Worm (Caenorhabditis elegans): ENCODE measurements around the gene gcna-1.

Gene gcna-1

DNA sequence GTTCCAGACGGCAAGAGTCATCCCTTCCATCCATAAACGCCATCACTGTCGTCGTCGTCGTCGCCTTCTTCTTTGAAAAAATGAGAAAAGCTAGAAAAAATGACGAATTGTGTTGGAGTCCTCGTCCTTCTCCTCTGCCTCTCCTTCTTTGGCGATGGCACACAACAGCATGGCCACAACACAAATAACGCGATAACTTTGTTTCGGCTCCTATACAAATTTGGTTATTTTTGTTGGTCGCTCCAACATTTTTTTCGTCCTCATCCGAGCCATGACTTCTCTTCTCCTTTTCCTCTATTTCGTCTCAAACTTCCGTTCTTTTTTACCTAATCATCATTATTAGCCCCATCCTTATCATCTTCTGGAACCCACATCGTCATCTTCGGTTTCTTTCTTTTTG, 16.8 kb downstream of the gcna-1 start:
- TF ChIP-seq unc-55 (GFP tag; optimal IDR thresholded peaks at IDR 0.05) (peak; percentile 2), ZK546.5 (tag; optimal IDR thresholded peaks at IDR 0.05) (no peak), lin-11 (tag; optimal IDR thresholded peaks at IDR 0.05) (no peak), sma-9 (GFP tag; optimal IDR thresholded peaks at IDR 0.05) (peak; percentile 13), sma-9 (tag; optimal IDR thresholded peaks at IDR 0.05) (no peak), elt-1 (tag; optimal IDR thresholded peaks at IDR 0.05) (no peak), unc-39 (tag; optimal IDR thresholded peaks at IDR 0.05) (no peak), Y55F3AM.14 (GFP tag; optimal IDR thresholded peaks at IDR 0.05) (no peak), snpc-4 (tag; optimal IDR thresholded peaks at IDR 0.05) (no peak), zag-1 (tag; optimal IDR thresholded peaks at IDR 0.05) (no peak), egl-27 (tag; optimal IDR thresholded peaks at IDR 0.05) (no peak), ztf-1 (GFP tag; conservative IDR thresholded peaks at IDR 0.05) (no peak), nhr-77 (tag; optimal IDR thresholded peaks at IDR 0.05) (no peak), lin-13 (GFP tag; optimal IDR thresholded peaks at IDR 0.05) (no peak), blmp-1 (tag; optimal IDR thresholded peaks at IDR 0.05; ENCODE audit: insufficient read depth) (no peak), aly-2 (tag; optimal IDR thresholded peaks at IDR 0.05) (no peak), nhr-25 (tag; optimal IDR thresholded peaks at IDR 0.05) (no peak), mdl-1 (tag; optimal IDR thresholded peaks at IDR 0.05) (no peak), nhr-11 (tag; optimal IDR thresholded peaks at IDR 0.05) (no peak), nhr-237 (tag; optimal IDR thresholded peaks at IDR 0.05) (no peak), skn-1 (tag; optimal IDR thresholded peaks at IDR 0.05) (no peak), F13H6.1 (tag; optimal IDR thresholded peaks at IDR 0.05) (no peak), nhr-10 (tag; optimal IDR thresholded peaks at IDR 0.05) (no peak), sma-3 (GFP tag; optimal IDR thresholded peaks at IDR 0.05) (no peak), unc-62 (GFP tag; optimal IDR thresholded peaks at IDR 0.05) (no peak), sem-4 (tag; optimal IDR thresholded peaks at IDR 0.05) (no peak), lsy-2 (tag; optimal IDR thresholded peaks at IDR 0.05) (peak in 1 of 2 experiments; percentile 12)

DNA sequence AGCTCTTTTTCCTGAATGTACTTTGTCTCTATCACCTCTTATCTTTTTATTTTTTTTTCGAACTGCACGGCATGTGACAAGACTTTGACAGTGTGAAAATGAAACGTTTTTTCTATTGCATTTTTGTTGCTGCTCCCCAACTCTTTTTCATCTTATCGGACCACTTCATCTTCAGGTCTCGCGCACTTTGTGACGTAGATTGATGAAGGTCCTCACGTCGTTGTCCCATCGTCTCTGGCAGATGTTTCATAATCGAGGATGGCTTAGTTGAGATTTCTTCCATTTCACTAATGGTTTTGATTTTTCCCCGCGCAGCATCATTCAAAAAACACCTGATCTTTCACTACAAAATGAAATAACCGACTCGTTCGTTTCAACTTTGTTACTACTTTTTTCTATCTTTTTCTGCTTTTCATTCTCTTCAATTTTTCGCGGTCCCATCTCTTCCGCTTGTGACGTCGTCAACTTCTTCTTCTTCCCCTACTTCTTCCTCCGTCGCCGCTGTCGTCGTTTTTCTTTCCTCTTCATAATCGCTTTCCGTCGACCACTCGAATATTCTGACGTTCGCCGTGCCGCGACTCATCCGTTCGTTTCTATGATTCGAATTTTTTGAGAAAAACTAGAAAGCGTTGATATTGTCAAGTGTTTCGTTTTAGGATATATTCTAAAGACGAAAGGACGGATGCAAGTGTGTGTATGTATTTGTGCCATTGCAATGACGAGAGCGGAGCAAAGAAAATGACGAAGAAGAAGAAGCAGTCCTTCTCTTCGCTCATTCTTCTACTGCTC, 17.5 kb downstream of the gcna-1 start, which contains the start of gene T04C9.2:
Gene T04C9.2, plus strand, starts transcription at position 739 of the 789 bp plus-strand sequence.
- TF ChIP-seq zag-1 (tag; optimal IDR thresholded peaks at IDR 0.05) (peak; percentile 22), mbf-1 (tag; optimal IDR thresholded peaks at IDR 0.05) (no peak), nhr-10 (tag; optimal IDR thresholded peaks at IDR 0.05) (no peak), unc-55 (GFP tag; optimal IDR thresholded peaks at IDR 0.05) (peak; percentile 22), ztf-1 (GFP tag; conservative IDR thresholded peaks at IDR 0.05) (no peak), nhr-129 (tag; optimal IDR thresholded peaks at IDR 0.05) (peak; percentile 6), mab-5 (tag; optimal IDR thresholded peaks at IDR 0.05) (peak; percentile 86), Y55F3AM.14 (GFP tag; optimal IDR thresholded peaks at IDR 0.05) (peak; percentile 13)

DNA sequence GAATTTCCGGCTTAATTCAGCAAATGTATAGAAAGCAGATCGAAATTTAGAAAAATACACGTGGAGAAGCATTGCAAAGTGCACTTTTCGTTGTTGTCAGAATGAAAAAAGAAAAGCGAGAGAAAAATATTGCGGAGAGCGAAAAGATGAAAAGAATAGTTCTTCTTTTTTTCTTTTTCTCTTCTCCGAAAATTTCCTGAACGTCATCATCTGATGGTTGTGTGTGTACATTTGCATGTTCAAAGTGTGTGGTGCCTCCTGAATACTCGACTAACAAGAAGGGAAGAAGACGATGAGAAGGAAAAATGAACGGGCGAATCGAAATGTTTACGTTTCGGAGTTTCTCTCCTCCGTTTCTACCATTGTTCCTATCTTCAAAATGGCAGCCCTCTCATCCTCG, 18.8 kb downstream of the gcna-1 start:
- TF ChIP-seq mab-5 (tag; optimal IDR thresholded peaks at IDR 0.05): no peak
- peak; percentile 9 for TF ChIP-seq nhr-129 (tag; optimal IDR thresholded peaks at IDR 0.05)
- TF ChIP-seq unc-55 (GFP tag; optimal IDR thresholded peaks at IDR 0.05): peak; percentile 73
- peak; percentile 52 for TF ChIP-seq C34F6.9 (tag; optimal IDR thresholded peaks at IDR 0.05)

DNA sequence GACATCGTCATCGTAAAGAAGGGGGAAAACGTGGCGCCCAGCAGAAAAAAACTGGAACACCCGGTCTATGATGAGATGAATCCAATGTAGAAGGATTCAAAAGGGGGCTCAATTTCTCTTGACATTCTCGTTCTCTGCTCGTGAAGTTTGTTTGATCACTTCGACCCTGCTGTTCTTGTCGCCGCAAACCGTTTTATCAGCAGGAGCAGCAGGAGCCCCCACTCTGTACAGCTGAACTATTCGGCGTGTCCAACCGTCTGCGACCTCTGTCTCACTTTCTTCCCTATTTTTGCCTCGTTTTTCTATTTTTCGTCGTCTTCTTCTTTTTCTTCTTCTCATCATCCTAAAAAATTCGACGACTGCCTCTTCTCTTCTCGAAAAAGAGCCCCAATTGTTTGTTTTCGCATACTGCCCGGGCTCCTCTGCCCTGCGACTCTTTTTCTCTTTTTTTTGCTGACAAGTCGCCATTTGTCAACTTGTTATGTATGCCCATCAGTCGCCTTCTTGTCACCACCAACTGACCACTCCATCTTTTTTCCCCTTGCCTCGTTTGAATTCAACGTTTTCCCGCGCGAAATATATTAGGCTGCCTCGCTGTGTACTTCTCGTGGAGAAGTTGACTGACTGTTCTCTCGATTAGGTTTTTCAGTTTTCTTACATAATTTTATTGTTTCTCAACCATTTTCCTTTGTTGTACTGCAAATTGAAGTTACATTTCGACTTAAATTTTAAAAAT, 19.7 kb downstream of the gcna-1 start:
- TF ChIP-seq ceh-82 (tag; optimal IDR thresholded peaks at IDR 0.05) (no peak), unc-62 (GFP tag; optimal IDR thresholded peaks at IDR 0.05) (no peak), dmd-4 (tag; optimal IDR thresholded peaks at IDR 0.05) (no peak), R02D3.7 (tag; optimal IDR thresholded peaks at IDR 0.05) (no peak), fos-1 (tag; optimal IDR thresholded peaks at IDR 0.05) (no peak), C34F6.9 (tag; optimal IDR thresholded peaks at IDR 0.05) (peak; percentile 34), ZK546.5 (tag; optimal IDR thresholded peaks at IDR 0.05) (no peak), blmp-1 (tag; optimal IDR thresholded peaks at IDR 0.05; ENCODE audit: insufficient read depth) (no peak), mab-5 (tag; optimal IDR thresholded peaks at IDR 0.05) (peak; percentile 80), lin-11 (tag; optimal IDR thresholded peaks at IDR 0.05) (no peak), elt-3 (tag; optimal IDR thresholded peaks at IDR 0.05) (no peak), sma-3 (GFP tag; optimal IDR thresholded peaks at IDR 0.05) (peak; percentile 3), gmeb-1 (tag; optimal IDR thresholded peaks at IDR 0.05) (peak; percentile 43), nhr-6 (tag; optimal IDR thresholded peaks at IDR 0.05) (no peak), lin-13 (GFP tag; optimal IDR thresholded peaks at IDR 0.05) (no peak), ama-1 (optimal IDR thresholded peaks at IDR 0.05) (no peak), nhr-129 (tag; optimal IDR thresholded peaks at IDR 0.05) (peak; percentile 39), nhr-10 (tag; optimal IDR thresholded peaks at IDR 0.05) (no peak), skn-1 (tag; optimal IDR thresholded peaks at IDR 0.05) (no peak), peb-1 (tag; optimal IDR thresholded peaks at IDR 0.05) (no peak), nhr-237 (tag; optimal IDR thresholded peaks at IDR 0.05) (no peak), nhr-25 (tag; optimal IDR thresholded peaks at IDR 0.05) (peak; percentile 34), lsy-2 (tag; optimal IDR thresholded peaks at IDR 0.05) (peak in 1 of 2 experiments; percentile 40), nhr-12 (tag; optimal IDR thresholded peaks at IDR 0.05) (no peak), Y55F3AM.14 (GFP tag; optimal IDR thresholded peaks at IDR 0.05) (no peak), crh-2 (tag; optimal IDR thresholded peaks at IDR 0.05) (peak; percentile 33), nhr-11 (tag; optimal IDR thresholded peaks at IDR 0.05) (no peak), nhr-77 (tag; optimal IDR thresholded peaks at IDR 0.05) (no peak), ztf-11 (tag; optimal IDR thresholded peaks at IDR 0.05) (no peak), egl-27 (tag; optimal IDR thresholded peaks at IDR 0.05) (no peak)
